Fruit fly (Drosophila melanogaster) whole organism, embryonic: ENCODE results near the gene Rdh.
A peak's percentile ranks its signal among the peaks of the same experiment; 100 is the strongest.

Experiments used
- BtbVII ChIP-seq: fragments of 200-800 bp; sonication (Bioruptor generic); optimal IDR thresholded peaks from 3 replicates; lab custom pipeline; 2017; ENCODE audit warnings: missing biosample characterization, mild to moderate bottlenecking, missing genetic modification characterization
- CG11456 ChIP-seq: fragments of 200-800 bp; sonication (Bioruptor generic); IDR thresholded peaks from 3 replicates; pipeline ENCODE4 v1.3.6; 2022; ENCODE audit warnings: missing biosample characterization, missing genetic modification characterization
- CG11695 ChIP-seq: fragments of 200-800 bp; sonication (Bioruptor generic); IDR thresholded peaks from 3 replicates; pipeline ENCODE4 v1.3.6; 2022; ENCODE audit warnings: missing biosample characterization, missing genetic modification characterization
- CG11723 ChIP-seq: fragments of 200-800 bp; sonication (Bioruptor generic); optimal IDR thresholded peaks from 2 replicates; lab custom pipeline; 2017; ENCODE audit warnings: missing biosample characterization, mild to moderate bottlenecking, missing genetic modification characterization
- CG12769 ChIP-seq: fragments of 200-800 bp; sonication (Bioruptor generic); optimal IDR thresholded peaks from 2 replicates; lab custom pipeline; 2019; ENCODE audit warnings: missing biosample characterization, mild to moderate bottlenecking, missing genetic modification characterization, moderate library complexity
- CG13287 ChIP-seq: fragments of 200-800 bp; sonication (Bioruptor generic); IDR thresholded peaks from 2 replicates; pipeline ENCODE4 v1.3.6; 2022; ENCODE audit warnings: missing biosample characterization, missing genetic modification characterization; ENCODE audit not compliant: partially characterized antibody
- CG15514 ChIP-seq: fragments of 200-800 bp; sonication (Bioruptor generic); optimal IDR thresholded peaks from 3 replicates; lab custom pipeline; 2017; ENCODE audit warnings: missing biosample characterization, missing genetic modification characterization, mild to moderate bottlenecking, moderate library complexity, missing genetic modification reagents
- CG15601 ChIP-seq: fragments of 200-800 bp; sonication (Bioruptor generic); optimal IDR thresholded peaks from 3 replicates; lab custom pipeline; 2019; ENCODE audit warnings: missing biosample characterization, mild to moderate bottlenecking, missing genetic modification characterization, moderate library complexity
- CG17359 ChIP-seq: fragments of 200-800 bp; sonication (Bioruptor generic); optimal IDR thresholded peaks from 3 replicates; lab custom pipeline; 2018; ENCODE audit warnings: missing biosample characterization, mild to moderate bottlenecking, missing genetic modification characterization, moderate library complexity
- CG17802 ChIP-seq: fragments of 200-800 bp; sonication (Bioruptor generic); optimal IDR thresholded peaks from 2 replicates; lab custom pipeline; 2018; ENCODE audit warnings: missing biosample characterization, mild to moderate bottlenecking, missing genetic modification characterization, moderate library complexity
- CG18599 ChIP-seq: fragments of 200-800 bp; sonication (Bioruptor generic); optimal IDR thresholded peaks from 3 replicates; lab custom pipeline; 2017; ENCODE audit warnings: missing biosample characterization, missing genetic modification characterization, mild to moderate bottlenecking, moderate library complexity, missing genetic modification reagents
- CG18764 ChIP-seq: fragments of 200-800 bp; sonication (Bioruptor generic); optimal IDR thresholded peaks from 3 replicates; lab custom pipeline; 2016; ENCODE audit warnings: missing biosample characterization, missing genetic modification characterization
- CG2678 ChIP-seq: fragments of 200-800 bp; sonication (Bioruptor generic); optimal IDR thresholded peaks from 3 replicates; lab custom pipeline; 2019; ENCODE audit warnings: missing biosample characterization, mild to moderate bottlenecking, missing genetic modification characterization, moderate library complexity
- CG33557 ChIP-seq: fragments of 200-800 bp; sonication (Bioruptor generic); optimal IDR thresholded peaks from 2 replicates; lab custom pipeline; 2019; ENCODE audit warnings: missing biosample characterization, mild to moderate bottlenecking, missing genetic modification characterization, moderate library complexity
- CG4328 ChIP-seq: fragments of 200-800 bp; sonication (Bioruptor generic); optimal IDR thresholded peaks from 3 replicates; lab custom pipeline; 2017; ENCODE audit warnings: missing biosample characterization, missing genetic modification reagents, missing genetic modification characterization
- CG6254 ChIP-seq: fragments of 200-800 bp; sonication (Bioruptor generic); optimal IDR thresholded peaks from 3 replicates; lab custom pipeline; 2017; ENCODE audit warnings: mild to moderate bottlenecking, missing biosample characterization, missing genetic modification reagents, missing genetic modification characterization
- CG6654 ChIP-seq: fragments of 200-800 bp; sonication (Bioruptor generic); optimal IDR thresholded peaks from 2 replicates; lab custom pipeline; 2017; ENCODE audit warnings: missing biosample characterization, mild to moderate bottlenecking, missing genetic modification characterization
- CG7357 ChIP-seq: fragments of 200-800 bp; sonication (Bioruptor generic); IDR thresholded peaks from 3 replicates; pipeline ENCODE4 v1.3.6; 2022; ENCODE audit warnings: missing biosample characterization, missing genetic modification characterization
- CG7987 ChIP-seq: fragments of 200-800 bp; sonication (Bioruptor generic); optimal IDR thresholded peaks from 2 replicates; lab custom pipeline; 2018; ENCODE audit warnings: missing biosample characterization, mild to moderate bottlenecking, missing genetic modification characterization, moderate library complexity
- CG8281 ChIP-seq: fragments of 200-800 bp; sonication (Bioruptor generic); optimal IDR thresholded peaks from 2 replicates; lab custom pipeline; 2018; ENCODE audit warnings: missing biosample characterization, mild to moderate bottlenecking, missing genetic modification characterization, moderate library complexity
- CG8290 ChIP-seq, 3 experiments: fragments of 200-800 bp; sonication (Bioruptor generic); optimal IDR thresholded peaks; 2 replicates each; lab custom pipeline; 2016 to 2019; ENCODE audit warnings: missing biosample characterization in 3 of 3, missing genetic modification characterization in 3 of 3, mild to moderate bottlenecking in 2 of 3, moderate library complexity in 1 of 3
- Deaf1 ChIP-seq: fragments of 200-800 bp; optimal IDR thresholded peaks from 3 replicates; lab custom pipeline; 2019; ENCODE audit warnings: missing biosample characterization, mild to moderate bottlenecking, missing genetic modification characterization, moderate library complexity
- Dfd ChIP-seq, 2 experiments: fragments of >200 bp; optimal IDR thresholded peaks; 2 replicates each; lab custom pipeline; 2017; ENCODE audit warnings: missing biosample characterization in 2 of 2, missing genetic modification characterization in 2 of 2
- Drgx ChIP-seq: fragments of 200-800 bp; sonication (Bioruptor generic); IDR thresholded peaks from 2 replicates; pipeline ENCODE4 v1.3.6; 2022; ENCODE audit warnings: missing biosample characterization, missing genetic modification characterization
- Eip74EF ChIP-seq, 2 experiments: fragments of 200-800 bp in 1 of 2; fragments of >200 bp in 1 of 2; sonication (Bioruptor generic) in 1 of 2; optimal IDR thresholded peaks; 2 replicates each; lab custom pipeline; 2017 to 2019; ENCODE audit warnings: missing biosample characterization in 2 of 2, missing genetic modification characterization in 2 of 2, mild to moderate bottlenecking in 1 of 2, moderate library complexity in 1 of 2
- Fer1 ChIP-seq: fragments of 200-800 bp; sonication (Bioruptor generic); optimal IDR thresholded peaks from 2 replicates; lab custom pipeline; 2017; ENCODE audit warnings: missing biosample characterization, mild to moderate bottlenecking, missing genetic modification characterization
- Hey ChIP-seq: fragments of 200-800 bp; sonication (Bioruptor generic); optimal IDR thresholded peaks from 3 replicates; lab custom pipeline; 2018; ENCODE audit warnings: missing biosample characterization, mild to moderate bottlenecking, missing genetic modification characterization
- Hr78 ChIP-seq, 2 experiments: fragments of 200-800 bp in 1 of 2; fragments of >200 bp in 1 of 2; sonication (Bioruptor generic) in 1 of 2; optimal IDR thresholded peaks; 2 replicates each; lab custom pipeline; 2017 to 2019; ENCODE audit warnings: missing biosample characterization in 2 of 2, missing genetic modification characterization in 2 of 2, mild to moderate bottlenecking in 1 of 2, moderate library complexity in 1 of 2
- Nf-YB ChIP-seq: fragments of 200-800 bp; sonication (Bioruptor generic); optimal IDR thresholded peaks from 3 replicates; lab custom pipeline; 2019; ENCODE audit warnings: missing biosample characterization, mild to moderate bottlenecking, missing genetic modification characterization, moderate library complexity
- Nf-YC ChIP-seq: fragments of 200-800 bp; optimal IDR thresholded peaks from 3 replicates; lab custom pipeline; 2019; ENCODE audit warnings: missing biosample characterization, mild to moderate bottlenecking, missing genetic modification characterization, moderate library complexity
- Pdp1 ChIP-seq, 2 experiments: fragments of 200-800 bp; sonication (Bioruptor generic); optimal IDR thresholded peaks; 3 replicates each; lab custom pipeline; 2016; ENCODE audit warnings: missing biosample characterization in 2 of 2, missing genetic modification characterization in 2 of 2, mild to moderate bottlenecking in 1 of 2, moderate library complexity in 1 of 2
- az2 ChIP-seq: fragments of 200-800 bp; sonication (Bioruptor generic); optimal IDR thresholded peaks from 3 replicates; lab custom pipeline; 2016; ENCODE audit warnings: missing biosample characterization, missing genetic modification characterization
- dmrt99B ChIP-seq: fragments of 200-800 bp; sonication (Bioruptor generic); optimal IDR thresholded peaks from 2 replicates; lab custom pipeline; 2018; ENCODE audit warnings: missing biosample characterization, mild to moderate bottlenecking, missing genetic modification characterization, moderate library complexity
- emc ChIP-seq: fragments of 200-800 bp; sonication (Bioruptor generic); optimal IDR thresholded peaks from 2 replicates; lab custom pipeline; 2016; ENCODE audit warnings: missing biosample characterization, missing genetic modification characterization
- fd64A ChIP-seq: fragments of 200-800 bp; sonication (Bioruptor generic); optimal IDR thresholded peaks from 3 replicates; lab custom pipeline; 2018; ENCODE audit warnings: missing biosample characterization, mild to moderate bottlenecking, missing genetic modification characterization
- hth ChIP-seq: fragments of >200 bp; optimal IDR thresholded peaks from 2 replicates; lab custom pipeline; 2017; ENCODE audit warnings: inconsistent platforms
- lab ChIP-seq: fragments of 200-800 bp; sonication (Bioruptor generic); optimal IDR thresholded peaks from 3 replicates; lab custom pipeline; 2017; ENCODE audit warnings: missing biosample characterization, missing genetic modification characterization, mild to moderate bottlenecking, moderate library complexity, missing genetic modification reagents
- maf-S ChIP-seq: fragments of 200-800 bp; sonication (Bioruptor generic); optimal IDR thresholded peaks from 2 replicates; lab custom pipeline; 2016; ENCODE audit warnings: missing biosample characterization, missing genetic modification characterization
- mld ChIP-seq: fragments of 200-800 bp; sonication (Bioruptor generic); IDR thresholded peaks from 3 replicates; pipeline ENCODE4 v1.3.6; 2022; ENCODE audit warnings: missing biosample characterization, missing genetic modification characterization; ENCODE audit not compliant: partially characterized antibody
- pan ChIP-seq, 4 experiments: fragments of >200 bp in 3 of 4; fragments of 200-800 bp in 1 of 4; sonication (Bioruptor generic) in 1 of 4; optimal IDR thresholded peaks in 3 of 4; IDR thresholded peaks in 1 of 4; 2 replicates each; pipeline versions ENCODE4 v1.3.6 to Lab custom; 2017 to 2022; ENCODE audit warnings: missing biosample characterization in 2 of 4, missing genetic modification characterization in 2 of 4, mixed read lengths in 1 of 4
- schlank ChIP-seq: fragments of 200-800 bp; sonication (Bioruptor generic); optimal IDR thresholded peaks from 2 replicates; lab custom pipeline; 2018; ENCODE audit warnings: missing biosample characterization, mild to moderate bottlenecking, missing genetic modification characterization
- slou ChIP-seq: fragments of 200-800 bp; sonication (Bioruptor generic); optimal IDR thresholded peaks from 3 replicates; lab custom pipeline; 2016; ENCODE audit warnings: missing biosample characterization, missing genetic modification characterization
- sqz ChIP-seq: fragments of 200-800 bp; sonication (Bioruptor generic); optimal IDR thresholded peaks from 3 replicates; lab custom pipeline; 2018; ENCODE audit warnings: missing biosample characterization, mild to moderate bottlenecking, missing genetic modification characterization
- sug ChIP-seq: fragments of 200-800 bp; optimal IDR thresholded peaks from 2 replicates; lab custom pipeline; 2019; ENCODE audit warnings: missing biosample characterization, mild to moderate bottlenecking, missing genetic modification characterization, moderate library complexity
- tgo ChIP-seq: fragments of 200-800 bp; sonication (Bioruptor generic); IDR thresholded peaks from 3 replicates; pipeline ENCODE4 v1.3.6; 2022; ENCODE audit warnings: missing biosample characterization, missing genetic modification characterization
- unpg ChIP-seq: fragments of 200-800 bp; sonication (Bioruptor generic); optimal IDR thresholded peaks from 3 replicates; lab custom pipeline; 2018; ENCODE audit warnings: missing biosample characterization, mild to moderate bottlenecking, missing genetic modification characterization, moderate library complexity

Gene Rdh

DNA sequence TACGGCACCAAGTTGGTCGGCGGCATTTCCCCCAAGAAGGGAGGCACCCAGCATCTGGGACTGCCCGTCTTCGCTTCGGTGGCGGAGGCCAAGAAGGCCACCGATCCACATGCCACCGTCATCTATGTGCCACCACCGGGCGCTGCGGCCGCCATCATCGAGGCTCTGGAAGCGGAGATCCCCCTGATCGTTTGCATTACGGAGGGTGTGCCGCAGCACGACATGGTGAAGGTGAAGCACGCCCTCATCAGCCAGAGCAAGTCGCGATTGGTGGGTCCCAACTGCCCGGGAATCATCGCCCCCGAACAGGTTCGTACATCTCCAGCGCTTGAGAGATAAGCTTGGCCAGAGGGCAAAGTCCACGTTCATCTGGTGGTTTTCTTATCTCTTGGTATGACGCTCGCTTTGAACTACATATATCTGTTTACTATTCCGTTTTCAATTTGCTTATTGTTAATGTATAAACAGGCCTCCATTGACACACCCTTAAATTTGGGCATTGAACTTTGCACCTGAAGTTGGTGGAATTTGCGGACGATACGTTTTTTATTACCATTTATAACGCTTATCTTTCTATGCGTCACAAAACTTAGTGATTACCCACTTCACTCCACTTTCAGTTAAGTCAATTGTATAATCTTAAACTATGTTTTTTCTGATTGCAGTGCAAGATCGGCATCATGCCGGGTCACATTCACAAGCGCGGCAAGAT is 8.3 kb upstream of the Rdh start (continued):
- TF ChIP-seq Drgx (GFP tag; lab: Robert Waterston, UW) (no peak), Dfd (GFP tag; optimal IDR thresholded peaks at IDR 0.05; lab: Kevin White, UChicago) (no peak), Hey (tag; lab: Kevin White, UChicago) (peak; percentile 11), CG11456 (0 out of 3 replicates have a peak, but pooled peaks have one; percentile 12), maf-S (GFP tag; lab: Kevin White, UChicago) (no peak), CG11723 (no peak), fd64A (GFP tag; lab: Kevin White, UChicago) (peak; percentile 13), CG18764 (GFP tag; lab: Kevin White, UChicago) (no peak), CG7357 (GFP tag; lab: Robert Waterston, UW) (no peak), CG15601 (tag; lab: Kevin White, UChicago) (peak; percentile 52), BtbVII (peak; percentile 47), CG7987 (GFP tag; lab: Kevin White, UChicago) (peak; percentile 1), CG8290 (GFP tag; optimal IDR thresholded peaks at IDR 0.05; lab: Kevin White, UChicago) (no peak), CG8290 (tag; optimal IDR thresholded peaks at IDR 0.05; lab: Kevin White, UChicago) (no peak), az2 (GFP tag; lab: Kevin White, UChicago) (no peak), CG2678 (tag; lab: Kevin White, UChicago) (peak; percentile 28), CG17802 (peak; percentile 27), Hr78 (GFP tag; optimal IDR thresholded peaks at IDR 0.05; lab: Kevin White, UChicago) (peak in 1 of 2 experiments; percentile 89), CG6254 (peak; percentile 26), Nf-YC (tag; lab: Kevin White, UChicago) (peak; percentile 78), Pdp1 (GFP tag; optimal IDR thresholded peaks at IDR 0.05; lab: Kevin White, UChicago) (peak in 1 of 2 experiments; percentile 64), emc (GFP tag; lab: Kevin White, UChicago) (no peak), mld (GFP tag; lab: Robert Waterston, UW) (no peak), CG33557 (GFP tag; lab: Kevin White, UChicago) (peak; percentile 14), pan (optimal IDR thresholded peaks at IDR 0.05; lab: Kevin White, UChicago) (no peak), pan (GFP tag; optimal IDR thresholded peaks at IDR 0.05 in 1 of 2, IDR thresholded peaks at IDR 0.05 in 1 of 2) (no peak), lab (peak; percentile 18), Eip74EF (GFP tag; optimal IDR thresholded peaks at IDR 0.05; lab: Kevin White, UChicago) (peak in 1 of 2 experiments; percentile 6), tgo (GFP tag; lab: Robert Waterston, UW) (no peak), CG11695 (GFP tag; lab: Robert Waterston, UW) (no peak), CG4328 (peak; percentile 14), slou (GFP tag; lab: Kevin White, UChicago) (no peak), Nf-YB (GFP tag; lab: Kevin White, UChicago) (peak; percentile 26), CG12769 (tag; lab: Kevin White, UChicago) (peak; percentile 23), CG18599 (GFP tag; lab: Kevin White, UChicago) (peak; percentile 28), dmrt99B (peak; percentile 11), CG8281 (tag; lab: Kevin White, UChicago) (no peak), CG6654 (GFP tag; lab: Kevin White, UChicago) (no peak), CG17359 (tag; lab: Kevin White, UChicago) (peak; percentile 8), sug (tag; lab: Kevin White, UChicago) (peak; percentile 63), sqz (GFP tag; lab: Kevin White, UChicago) (peak; percentile 28), hth (lab: Kevin White, UChicago) (no peak), schlank (tag; lab: Kevin White, UChicago) (no peak), CG15514 (no peak), unpg (no peak), CG13287 (GFP tag; lab: Robert Waterston, UW) (no peak), Deaf1 (tag; lab: Kevin White, UChicago) (peak; percentile 4), Fer1 (peak; percentile 40)
